Worm (Caenorhabditis elegans) whole organism, L2 larva: Measurements from ENCODE around the gene jmjd-5.

ENCODE experiments used
- alr-1 ChIP-seq: fragments of 150-350 bp; optimal IDR thresholded peaks from 2 replicates; lab custom pipeline; 2014; ENCODE audit warnings: missing biosample characterization, missing genetic modification characterization
- ama-1 ChIP-seq: fragments of 150-350 bp; optimal IDR thresholded peaks from 2 replicates; lab custom pipeline; 2018; ENCODE audit warnings: inconsistent platforms
- ceh-82 ChIP-seq: fragments of 150-350 bp; optimal IDR thresholded peaks from 2 replicates; lab custom pipeline; 2014; ENCODE audit warnings: missing biosample characterization, missing genetic modification characterization
- egl-27 ChIP-seq: sonication (generic microtip); optimal IDR thresholded peaks from 3 replicates; lab custom pipeline; 2017; ENCODE audit warnings: missing biosample characterization, missing genetic modification reagents, missing genetic modification characterization
- lin-11 ChIP-seq: fragments of 150-350 bp; sonication (generic microtip); optimal IDR thresholded peaks from 2 replicates; lab custom pipeline; 2014; ENCODE audit warnings: missing biosample characterization, missing genetic modification characterization, inconsistent platforms, mixed read lengths
- lin-39 ChIP-seq: fragments of 150-350 bp; optimal IDR thresholded peaks from 2 replicates; lab custom pipeline; 2014; ENCODE audit warnings: missing biosample characterization, missing genetic modification reagents, missing genetic modification characterization
- nhr-11 ChIP-seq: fragments of 150-350 bp; optimal IDR thresholded peaks from 2 replicates; lab custom pipeline; 2014; ENCODE audit warnings: missing biosample characterization, missing genetic modification characterization
- nhr-77 ChIP-seq: fragments of 150-350 bp; optimal IDR thresholded peaks from 2 replicates; lab custom pipeline; 2014; ENCODE audit warnings: missing biosample characterization, missing genetic modification characterization
- unc-55 ChIP-seq: fragments of 150-350 bp; sonication (generic microtip); optimal IDR thresholded peaks from 3 replicates; lab custom pipeline; 2014; ENCODE audit warnings: missing biosample characterization, missing genetic modification reagents, missing genetic modification characterization
- zag-1 ChIP-seq: fragments of 150-350 bp; optimal IDR thresholded peaks from 2 replicates; lab custom pipeline; 2014; ENCODE audit warnings: missing biosample characterization, missing genetic modification characterization
- ztf-1 ChIP-seq: fragments of 200-800 bp; sonication (Bioruptor generic); conservative IDR thresholded peaks from 2 replicates; pipeline ENCODE4 v1.3.6; 2022; ENCODE audit warnings: missing genetic modification characterization, missing compliant biosample characterization

ce11 chrV:11174663-11175062, 47.4 kb downstream of the jmjd-5 start:
- TF ChIP-seq lin-11 (tag; lab: Kevin White, UChicago) = no peak
- TF ChIP-seq nhr-77 (tag; lab: Kevin White, UChicago) = no peak
- TF ChIP-seq nhr-11 (tag; lab: Kevin White, UChicago) = no peak
- no peak for TF ChIP-seq unc-55
- no peak for TF ChIP-seq ceh-82 (tag; lab: Kevin White, UChicago)
- TF ChIP-seq ama-1 = no peak
- no peak for TF ChIP-seq ztf-1 (GFP tag; lab: Robert Waterston, UW)
- no peak for TF ChIP-seq lin-39 (tag; lab: Kevin White, UChicago)
- no peak for TF ChIP-seq zag-1
- no peak for TF ChIP-seq egl-27
- TF ChIP-seq alr-1 (tag; lab: Kevin White, UChicago) = no peak
